In the genomic region with DNA sequence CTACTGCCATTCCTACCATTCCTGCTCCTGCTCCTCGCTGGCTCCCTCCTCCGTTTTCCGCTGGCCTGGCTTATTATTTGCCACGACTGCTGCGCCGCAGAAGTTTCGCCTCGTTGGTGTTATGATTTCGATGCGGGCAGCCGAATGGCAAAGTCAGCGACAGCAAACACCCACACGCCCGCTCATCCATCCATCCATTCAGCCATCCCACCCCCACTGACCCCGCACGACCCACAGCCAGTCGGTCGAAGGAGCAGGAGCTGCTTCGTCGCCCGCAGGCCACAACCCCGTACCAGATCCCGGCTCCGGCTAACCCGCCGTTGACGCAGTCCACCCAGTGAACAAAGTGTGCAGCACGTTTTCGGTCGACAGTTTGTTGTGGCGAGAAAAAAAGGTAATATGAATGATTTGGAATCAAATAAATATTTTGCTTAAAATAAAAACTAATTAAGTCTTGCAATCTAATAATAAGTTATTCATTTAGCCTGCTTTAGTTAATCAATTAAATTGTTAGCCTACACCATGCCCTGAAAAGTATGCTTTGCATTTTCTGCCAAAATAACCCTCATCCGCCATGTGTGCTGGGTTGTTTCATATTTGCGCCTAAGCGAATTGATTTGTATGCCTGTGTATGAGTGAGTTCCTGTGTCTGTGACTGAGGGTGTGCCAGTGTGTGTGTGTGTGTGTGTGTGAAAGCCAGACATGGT, we compare ENCODE assay signal across 1 fruit fly cellular context.
A peak's percentile ranks its signal among the peaks of the same experiment; 100 is the strongest.
TF ChIP-seq lines count a peak whose summit lies in the region.

No protein-coding gene starts in this region.

TF ChIP-seq in whole organism, embryonic, 481 proteins besides CTCF, POLR2A, EP300 and RAD21 (continued from another document):
- TF ChIP-seq prd (optimal IDR thresholded peaks at IDR 0.05; lab: Kevin White, UChicago), result no peak
- TF ChIP-seq prd (GFP tag; IDR thresholded peaks at IDR 0.05; lab: Robert Waterston, UW), result peak; percentile 17; the same call in 1 of the 3 replicates
- peak in 1 of 2 experiments; percentile 8 for TF ChIP-seq Pdp1 (GFP tag; optimal IDR thresholded peaks at IDR 0.05; lab: Kevin White, UChicago)
- TF ChIP-seq peb (GFP tag; IDR thresholded peaks at IDR 0.05; lab: Robert Waterston, UW), result no peak
- no peak for TF ChIP-seq CG17186 (GFP tag; optimal IDR thresholded peaks at IDR 0.05; lab: Kevin White, UChicago)
- TF ChIP-seq gro (GFP tag; optimal IDR thresholded peaks at IDR 0.05; lab: Kevin White, UChicago), result peak; percentile 38
- TF ChIP-seq eyg (GFP tag; optimal IDR thresholded peaks at IDR 0.05; lab: Kevin White, UChicago), result peak; percentile 11
- TF ChIP-seq ase (GFP tag; IDR thresholded peaks at IDR 0.05; lab: Robert Waterston, UW), result no peak
- TF ChIP-seq E2f2 (GFP tag; IDR thresholded peaks at IDR 0.05; lab: Robert Waterston, UW), result peak; percentile 35; the same call in 1 of the 2 replicates
- TF ChIP-seq zf30C (GFP tag; optimal IDR thresholded peaks at IDR 0.05; lab: Kevin White, UChicago), result no peak
- TF ChIP-seq bsh (GFP tag; optimal IDR thresholded peaks at IDR 0.05; lab: Kevin White, UChicago), result peak in 1 of 2 experiments; percentile 28
- peak; percentile 58 for TF ChIP-seq CG13894 (tag; optimal IDR thresholded peaks at IDR 0.05; lab: Kevin White, UChicago)
- TF ChIP-seq B-H2 (GFP tag; optimal IDR thresholded peaks at IDR 0.05; lab: Kevin White, UChicago), result peak; percentile 70
- TF ChIP-seq mam (GFP tag; optimal IDR thresholded peaks at IDR 0.05; lab: Kevin White, UChicago), result peak; percentile 50
- TF ChIP-seq CG12744 (GFP tag; optimal IDR thresholded peaks at IDR 0.05; lab: Kevin White, UChicago), result peak; percentile 31
- peak; percentile 56 for TF ChIP-seq sug (tag; optimal IDR thresholded peaks at IDR 0.05; lab: Kevin White, UChicago)
- TF ChIP-seq CG9817 (tag; optimal IDR thresholded peaks at IDR 0.05; lab: Kevin White, UChicago), result peak; percentile 22
- TF ChIP-seq BtbVII (GFP tag; optimal IDR thresholded peaks at IDR 0.05; lab: Kevin White, UChicago), result peak; percentile 75
- no peak for TF ChIP-seq ERR (GFP tag; optimal IDR thresholded peaks at IDR 0.05; lab: Kevin White, UChicago)
- no peak for TF ChIP-seq CG1024 (GFP tag; IDR thresholded peaks at IDR 0.05; lab: Robert Waterston, UW)
- TF ChIP-seq CG6654 (GFP tag; optimal IDR thresholded peaks at IDR 0.05; lab: Kevin White, UChicago), result no peak
- TF ChIP-seq Ptx1 (GFP tag; IDR thresholded peaks at IDR 0.05; lab: Robert Waterston, UW), result peak; percentile 61
- TF ChIP-seq Ets65A (GFP tag; lab: Kevin White, UChicago), result peak; percentile 81
- TF ChIP-seq eve (GFP tag; optimal IDR thresholded peaks at IDR 0.05; lab: Kevin White, UChicago), result no peak
- peak; percentile 40 for TF ChIP-seq Hsf (GFP tag; optimal IDR thresholded peaks at IDR 0.05; lab: Kevin White, UChicago)
- peak; percentile 25 for TF ChIP-seq CG12071 (GFP tag; optimal IDR thresholded peaks at IDR 0.05; lab: Kevin White, UChicago)
- no peak for TF ChIP-seq H2.0 (GFP tag; IDR thresholded peaks at IDR 0.05; lab: Robert Waterston, UW)
- TF ChIP-seq CG4404 (GFP tag; IDR thresholded peaks at IDR 0.05; lab: Robert Waterston, UW), result peak; percentile 32; the same call in 1 of the 2 replicates
- TF ChIP-seq cwo (GFP tag; optimal IDR thresholded peaks at IDR 0.05; lab: Kevin White, UChicago), result peak; percentile 68
- peak; percentile 44 for TF ChIP-seq CG12299 (tag; optimal IDR thresholded peaks at IDR 0.05; lab: Kevin White, UChicago)
- peak; percentile 48 for TF ChIP-seq ATbp (GFP tag; optimal IDR thresholded peaks at IDR 0.05; lab: Kevin White, UChicago)
- no peak for TF ChIP-seq B-H1 (GFP tag; IDR thresholded peaks at IDR 0.05; lab: Robert Waterston, UW)
- TF ChIP-seq CG31441 (GFP tag; IDR thresholded peaks at IDR 0.05; lab: Robert Waterston, UW), result peak; percentile 64
- peak; percentile 23 for TF ChIP-seq CG4328 (GFP tag; optimal IDR thresholded peaks at IDR 0.05; lab: Kevin White, UChicago)
- TF ChIP-seq CG34422 (GFP tag; IDR thresholded peaks at IDR 0.05; lab: Robert Waterston, UW), result 0 out of 3 replicates have a peak, but pooled peaks have one; percentile 39
- TF ChIP-seq CG8290 (GFP tag; optimal IDR thresholded peaks at IDR 0.05; lab: Kevin White, UChicago), result no peak
- TF ChIP-seq CG8290 (tag; optimal IDR thresholded peaks at IDR 0.05; lab: Kevin White, UChicago), result peak in 1 of 2 experiments; percentile 52
- TF ChIP-seq Opbp (GFP tag; IDR thresholded peaks at IDR 0.05; lab: Robert Waterston, UW; ENCODE audit: partially characterized antibody), result no peak
- no peak for TF ChIP-seq CG12236 (GFP tag; optimal IDR thresholded peaks at IDR 0.05; lab: Kevin White, UChicago)
